Fruit fly (Drosophila melanogaster) whole organism, embryonic: Measurements from ENCODE around the gene CG46304.
A peak's percentile ranks its signal among the peaks of the same experiment; 100 is the strongest.

ENCODE experiments used
- Abd-B ChIP-seq: fragments of 200-800 bp; sonication (Bioruptor generic); optimal IDR thresholded peaks from 2 replicates; lab custom pipeline; 2018; ENCODE audit warnings: missing biosample characterization, mild to moderate bottlenecking, missing genetic modification characterization, moderate library complexity
- CG11560 ChIP-seq: fragments of 200-800 bp; sonication (Bioruptor generic); IDR thresholded peaks from 3 replicates; pipeline ENCODE4 v1.3.6; 2022; ENCODE audit warnings: missing biosample characterization, missing genetic modification characterization
- CG11696 ChIP-seq: fragments of 200-800 bp; sonication (Bioruptor generic); IDR thresholded peaks from 2 replicates; pipeline ENCODE4 v1.3.6; 2022; ENCODE audit warnings: missing biosample characterization, missing genetic modification characterization
- CG12219 ChIP-seq: fragments of 200-800 bp; sonication (Bioruptor generic); optimal IDR thresholded peaks from 3 replicates; lab custom pipeline; 2018; ENCODE audit warnings: missing biosample characterization, mild to moderate bottlenecking, missing genetic modification characterization
- CG12942 ChIP-seq: fragments of 200-800 bp; sonication (Bioruptor generic); optimal IDR thresholded peaks from 3 replicates; lab custom pipeline; 2016; ENCODE audit warnings: missing biosample characterization, missing genetic modification characterization
- CG13123 ChIP-seq: fragments of 200-800 bp; sonication (Bioruptor generic); optimal IDR thresholded peaks from 2 replicates; lab custom pipeline; 2016; ENCODE audit warnings: missing biosample characterization, missing genetic modification characterization
- CG14441 ChIP-seq: fragments of 200-800 bp; sonication (Bioruptor generic); IDR thresholded peaks from 2 replicates; pipeline ENCODE4 v1.3.6; 2022; ENCODE audit warnings: missing biosample characterization, missing genetic modification characterization
- CG17186 ChIP-seq: fragments of 200-800 bp; sonication (Bioruptor generic); optimal IDR thresholded peaks from 3 replicates; lab custom pipeline; 2017; ENCODE audit warnings: missing biosample characterization, missing genetic modification reagents, missing genetic modification characterization
- CG17829 ChIP-seq: fragments of 200-800 bp; optimal IDR thresholded peaks from 2 replicates; lab custom pipeline; 2019; ENCODE audit warnings: missing biosample characterization, mild to moderate bottlenecking, missing genetic modification characterization, moderate library complexity
- CG2120 ChIP-seq: fragments of 200-800 bp; sonication (Bioruptor generic); optimal IDR thresholded peaks from 3 replicates; lab custom pipeline; 2016; ENCODE audit warnings: missing biosample characterization, missing genetic modification characterization
- CG30431 ChIP-seq: fragments of 200-800 bp; sonication (Bioruptor generic); optimal IDR thresholded peaks from 2 replicates; lab custom pipeline; 2017; ENCODE audit warnings: missing biosample characterization, missing genetic modification characterization
- CG31365 ChIP-seq: fragments of 200-800 bp; sonication (Bioruptor generic); optimal IDR thresholded peaks from 2 replicates; lab custom pipeline; 2018; ENCODE audit warnings: missing biosample characterization, mild to moderate bottlenecking, missing genetic modification characterization
- CG31441 ChIP-seq: fragments of 200-800 bp; sonication (Bioruptor generic); IDR thresholded peaks from 2 replicates; pipeline ENCODE4 v1.3.6; 2022; ENCODE audit warnings: missing biosample characterization, missing genetic modification characterization
- CG4328 ChIP-seq: fragments of 200-800 bp; sonication (Bioruptor generic); optimal IDR thresholded peaks from 3 replicates; lab custom pipeline; 2017; ENCODE audit warnings: missing biosample characterization, missing genetic modification reagents, missing genetic modification characterization
- CG4360 ChIP-seq: fragments of 200-800 bp; sonication (Bioruptor generic); IDR thresholded peaks from 2 replicates; pipeline ENCODE4 v1.3.6; 2022; ENCODE audit warnings: missing biosample characterization, missing genetic modification characterization
- CG4424 ChIP-seq: fragments of 200-800 bp; sonication (Bioruptor generic); optimal IDR thresholded peaks from 3 replicates; lab custom pipeline; 2016; ENCODE audit warnings: missing biosample characterization, missing genetic modification characterization
- CG4617 ChIP-seq: fragments of 200-800 bp; sonication (Bioruptor generic); optimal IDR thresholded peaks from 3 replicates; lab custom pipeline; 2016; ENCODE audit warnings: missing biosample characterization, missing genetic modification characterization, borderline replicate concordance
- CG4854 ChIP-seq: fragments of 200-800 bp; sonication (Bioruptor generic); optimal IDR thresholded peaks from 2 replicates; lab custom pipeline; 2016; ENCODE audit warnings: missing biosample characterization, missing genetic modification characterization, inconsistent platforms
- CG7271 ChIP-seq: fragments of 200-800 bp; sonication (Bioruptor generic); optimal IDR thresholded peaks from 2 replicates; lab custom pipeline; 2018; ENCODE audit warnings: missing biosample characterization, mild to moderate bottlenecking, missing genetic modification characterization, moderate library complexity
- CoRest ChIP-seq: fragments of 200-800 bp; sonication (Bioruptor generic); optimal IDR thresholded peaks from 3 replicates; lab custom pipeline; 2018; ENCODE audit warnings: missing biosample characterization, mild to moderate bottlenecking, missing genetic modification characterization, moderate library complexity
- Dip3 ChIP-seq: fragments of 200-800 bp; sonication (Bioruptor generic); optimal IDR thresholded peaks from 3 replicates; lab custom pipeline; 2016; ENCODE audit warnings: missing biosample characterization, missing genetic modification characterization
- Eip74EF ChIP-seq, 2 experiments: fragments of 200-800 bp in 1 of 2; fragments of >200 bp in 1 of 2; sonication (Bioruptor generic) in 1 of 2; optimal IDR thresholded peaks; 2 replicates each; lab custom pipeline; 2017 to 2019; ENCODE audit warnings: missing biosample characterization in 2 of 2, missing genetic modification characterization in 2 of 2, mild to moderate bottlenecking in 1 of 2, moderate library complexity in 1 of 2
- Fer1 ChIP-seq: fragments of 200-800 bp; sonication (Bioruptor generic); optimal IDR thresholded peaks from 2 replicates; lab custom pipeline; 2017; ENCODE audit warnings: missing biosample characterization, mild to moderate bottlenecking, missing genetic modification characterization
- Hand ChIP-seq: fragments of 200-800 bp; sonication (Bioruptor generic); optimal IDR thresholded peaks from 2 replicates; lab custom pipeline; 2017; ENCODE audit warnings: mild to moderate bottlenecking, missing biosample characterization, missing genetic modification reagents, missing genetic modification characterization
- Kr ChIP-seq: fragments of 200-800 bp; sonication (Bioruptor generic); optimal IDR thresholded peaks from 2 replicates; lab custom pipeline; 2017; ENCODE audit warnings: missing biosample characterization, mild to moderate bottlenecking, missing genetic modification characterization
- Mad ChIP-seq: fragments of 200-800 bp; sonication (Bioruptor generic); optimal IDR thresholded peaks from 2 replicates; lab custom pipeline; 2016; ENCODE audit warnings: missing biosample characterization, missing genetic modification characterization
- Meics ChIP-seq: fragments of 200-800 bp; sonication (Bioruptor generic); optimal IDR thresholded peaks from 2 replicates; lab custom pipeline; 2017; ENCODE audit warnings: missing biosample characterization, mild to moderate bottlenecking, missing genetic modification characterization
- NC2β ChIP-seq: fragments of 200-800 bp; sonication (Bioruptor generic); optimal IDR thresholded peaks from 2 replicates; lab custom pipeline; 2016; ENCODE audit warnings: missing biosample characterization, missing genetic modification characterization
- Oaz ChIP-seq: fragments of 200-800 bp; sonication (Bioruptor generic); IDR thresholded peaks from 2 replicates; pipeline ENCODE4 v1.3.6; 2022; ENCODE audit warnings: missing biosample characterization, missing genetic modification characterization
- Opbp ChIP-seq: fragments of 200-800 bp; sonication (Bioruptor generic); IDR thresholded peaks from 3 replicates; pipeline ENCODE4 v1.3.6; 2022; ENCODE audit warnings: missing biosample characterization, missing genetic modification characterization; ENCODE audit not compliant: partially characterized antibody
- Pdp1 ChIP-seq, 2 experiments: fragments of 200-800 bp; sonication (Bioruptor generic); optimal IDR thresholded peaks; 3 replicates each; lab custom pipeline; 2016; ENCODE audit warnings: missing biosample characterization in 2 of 2, missing genetic modification characterization in 2 of 2, mild to moderate bottlenecking in 1 of 2, moderate library complexity in 1 of 2
- Rfx ChIP-seq: fragments of 200-800 bp; sonication (Bioruptor generic); IDR thresholded peaks from 2 replicates; pipeline ENCODE4 v1.3.6; 2022; ENCODE audit warnings: missing biosample characterization, missing genetic modification characterization
- Sox100B ChIP-seq: fragments of 200-800 bp; sonication (Bioruptor generic); optimal IDR thresholded peaks from 3 replicates; lab custom pipeline; 2018; ENCODE audit warnings: missing biosample characterization, mild to moderate bottlenecking, missing genetic modification characterization
- ap ChIP-seq: fragments of 200-800 bp; sonication (Bioruptor generic); IDR thresholded peaks from 2 replicates; pipeline ENCODE4 v1.3.6; 2022; ENCODE audit warnings: missing biosample characterization, missing genetic modification characterization
- bbx ChIP-seq: fragments of 200-800 bp; sonication (Bioruptor generic); IDR thresholded peaks from 2 replicates; pipeline ENCODE4 v1.3.6; 2022; ENCODE audit warnings: missing biosample characterization, missing genetic modification characterization; ENCODE audit not compliant: partially characterized antibody
- cg ChIP-seq: fragments of 200-800 bp; sonication (Bioruptor generic); optimal IDR thresholded peaks from 3 replicates; lab custom pipeline; 2019; ENCODE audit warnings: missing biosample characterization, mild to moderate bottlenecking, missing genetic modification characterization, moderate library complexity
- chif ChIP-seq, 2 experiments: fragments of 200-800 bp; sonication (Bioruptor generic); optimal IDR thresholded peaks; 3 replicates each; lab custom pipeline; 2016; ENCODE audit warnings: missing biosample characterization in 2 of 2, missing genetic modification characterization in 2 of 2
- crp ChIP-seq, 2 experiments: fragments of 200-800 bp; sonication (Bioruptor generic); optimal IDR thresholded peaks; 2 replicates in 1 of 2; 3 replicates in 1 of 2; lab custom pipeline; 2017; ENCODE audit warnings: missing biosample characterization in 2 of 2, missing genetic modification characterization in 2 of 2, mild to moderate bottlenecking in 1 of 2, moderate library complexity in 1 of 2
- ems ChIP-seq: fragments of 200-800 bp; sonication (Bioruptor generic); optimal IDR thresholded peaks from 3 replicates; lab custom pipeline; 2016; ENCODE audit warnings: missing biosample characterization, missing genetic modification characterization
- esg ChIP-seq: fragments of 200-800 bp; sonication (Bioruptor generic); conservative IDR thresholded peaks from 2 replicates; pipeline ENCODE4 v1.3.6; 2022; ENCODE audit warnings: missing biosample characterization, missing genetic modification characterization
- gcm2 ChIP-seq: fragments of 200-800 bp; sonication (Bioruptor generic); optimal IDR thresholded peaks from 2 replicates; lab custom pipeline; 2016; ENCODE audit warnings: missing biosample characterization, missing genetic modification characterization
- ham ChIP-seq: fragments of 200-800 bp; sonication (Bioruptor generic); IDR thresholded peaks from 2 replicates; pipeline ENCODE4 v1.3.6; 2022; ENCODE audit warnings: missing biosample characterization, missing genetic modification characterization
- jumu ChIP-seq: fragments of 200-800 bp; sonication (Bioruptor generic); optimal IDR thresholded peaks from 3 replicates; lab custom pipeline; 2016; ENCODE audit warnings: missing biosample characterization, missing genetic modification characterization
- maf-S ChIP-seq: fragments of 200-800 bp; sonication (Bioruptor generic); optimal IDR thresholded peaks from 2 replicates; lab custom pipeline; 2016; ENCODE audit warnings: missing biosample characterization, missing genetic modification characterization
- nom ChIP-seq: fragments of 200-800 bp; sonication (Bioruptor generic); optimal IDR thresholded peaks from 2 replicates; lab custom pipeline; 2017; ENCODE audit warnings: missing biosample characterization, missing genetic modification characterization, mild to moderate bottlenecking, moderate library complexity, missing genetic modification reagents
- pho ChIP-seq: fragments of 200-800 bp; sonication (Bioruptor generic); optimal IDR thresholded peaks from 2 replicates; lab custom pipeline; 2016; ENCODE audit warnings: missing biosample characterization, missing genetic modification characterization
- schlank ChIP-seq: fragments of 200-800 bp; sonication (Bioruptor generic); optimal IDR thresholded peaks from 2 replicates; lab custom pipeline; 2018; ENCODE audit warnings: missing biosample characterization, mild to moderate bottlenecking, missing genetic modification characterization
- scrt ChIP-seq: fragments of 200-800 bp; sonication (Bioruptor generic); optimal IDR thresholded peaks from 2 replicates; lab custom pipeline; 2018; ENCODE audit warnings: missing biosample characterization, mild to moderate bottlenecking, missing genetic modification characterization, moderate library complexity
- sens ChIP-seq: fragments of 200-800 bp; sonication (Bioruptor generic); peaks from one replicate; lab custom pipeline; 2016; ENCODE audit warnings: missing biosample characterization, missing genetic modification characterization
- unc-4 ChIP-seq: fragments of 200-800 bp; sonication (Bioruptor generic); IDR thresholded peaks from 2 replicates; pipeline ENCODE4 v1.3.6; 2022; ENCODE audit warnings: missing biosample characterization, missing genetic modification characterization; ENCODE audit not compliant: partially characterized antibody
- wor ChIP-seq: fragments of 200-800 bp; sonication (Bioruptor generic); IDR thresholded peaks from 2 replicates; pipeline ENCODE4 v1.3.6; 2022; ENCODE audit warnings: missing biosample characterization, missing genetic modification characterization

Gene CG46304

dm6 chr2L:18948065-18948723 is 2.1 kb downstream of the CG46304 start (continued):
- TF ChIP-seq Pdp1 (GFP tag; optimal IDR thresholded peaks at IDR 0.05; lab: Kevin White, UChicago) (peak; percentile 39 to 53), CG13123 (GFP tag; lab: Kevin White, UChicago) (no peak), CG4424 (GFP tag; lab: Kevin White, UChicago) (peak; percentile 56), Meics (peak; percentile 7), Eip74EF (GFP tag; optimal IDR thresholded peaks at IDR 0.05; lab: Kevin White, UChicago) (peak in 1 of 2 experiments; percentile 57), CoRest (tag; lab: Kevin White, UChicago) (peak; percentile 80), cg (no peak), CG11696 (0 out of 2 replicates have a peak, but pooled peaks have one; percentile 22), sens (GFP tag; lab: Kevin White, UChicago) (peak; percentile 94), ap (GFP tag; lab: Robert Waterston, UW) (0 out of 2 replicates have a peak, but pooled peaks have one; percentile 3), crp (GFP tag; optimal IDR thresholded peaks at IDR 0.05; lab: Kevin White, UChicago) (no peak), Kr (GFP tag; lab: Kevin White, UChicago) (no peak), CG31441 (GFP tag; lab: Robert Waterston, UW) (peak; percentile 76), CG31365 (no peak), jumu (peak; percentile 18), CG2120 (peak; percentile 24), gcm2 (no peak), CG11560 (tag; lab: Robert Waterston, UW) (no peak), Opbp (GFP tag; lab: Robert Waterston, UW) (no peak), nom (GFP tag; lab: Kevin White, UChicago) (peak; percentile 52), Rfx (GFP tag; lab: Robert Waterston, UW) (no peak; the same call in 1 of the 2 replicates), CG4854 (GFP tag; lab: Kevin White, UChicago) (no peak), CG4360 (GFP tag; lab: Robert Waterston, UW) (no peak), CG14441 (GFP tag; lab: Robert Waterston, UW) (no peak), chif (GFP tag; optimal IDR thresholded peaks at IDR 0.05; lab: Kevin White, UChicago) (peak; percentile 45 to 60), CG30431 (GFP tag; lab: Kevin White, UChicago) (peak; percentile 66), Abd-B (GFP tag; lab: Kevin White, UChicago) (peak; percentile 47), Dip3 (GFP tag; lab: Kevin White, UChicago) (peak; percentile 3), CG7271 (tag; lab: Kevin White, UChicago) (no peak), bbx (GFP tag; lab: Robert Waterston, UW) (no peak), Fer1 (GFP tag; lab: Kevin White, UChicago) (peak; percentile 7), CG12219 (peak; percentile 70), scrt (GFP tag; lab: Kevin White, UChicago) (no peak), CG4328 (peak; percentile 17), Mad (peak; percentile 29), ems (GFP tag; lab: Kevin White, UChicago) (peak; percentile 34), CG12942 (GFP tag; lab: Kevin White, UChicago) (peak; percentile 48), Oaz (GFP tag; lab: Robert Waterston, UW) (no peak)

- TF ChIP-seq CG4617 (GFP tag; lab: Kevin White, UChicago) (peak; percentile 64), unc-4 (GFP tag; lab: Robert Waterston, UW) (peak; percentile 60), CG17186 (GFP tag; lab: Kevin White, UChicago) (no peak), esg (no peak), Hand (no peak), nom (GFP tag; lab: Kevin White, UChicago) (no peak), schlank (tag; lab: Kevin White, UChicago) (no peak), CG17829 (tag; lab: Kevin White, UChicago) (no peak), wor (GFP tag; lab: Robert Waterston, UW) (no peak), pho (GFP tag; lab: Kevin White, UChicago) (no peak), NC2β (GFP tag; lab: Kevin White, UChicago) (no peak), ham (GFP tag; lab: Robert Waterston, UW) (no peak), maf-S (GFP tag; lab: Kevin White, UChicago) (no peak), Sox100B (GFP tag; lab: Kevin White, UChicago) (no peak)
These were observed 2.6 kb downstream of the CG46304 start, which contains the start of gene CG10428 for dm6 chr2L:18948724-18949108. CG10428 (plus strand) TSS chr2L:18948884.
